ENCODE assay signal across 8 worm cellular contexts in genomic region chrX:10332035-10332614, ce11.
A peak's percentile ranks its signal among the peaks of the same experiment; 100 is the strongest.
TF ChIP-seq lines count a peak whose summit lies in the region.

No protein-coding gene starts in this region.

TF ChIP-seq in whole organism, L1 larva, 84 proteins besides CTCF, POLR2A, EP300 and RAD21 (continues in another document):
- no peak for TF ChIP-seq vab-15 (tag; optimal IDR thresholded peaks at IDR 0.05; lab: Kevin White, UChicago)
- peak in 1 of 2 experiments; percentile 38 for TF ChIP-seq mdl-1 (tag; optimal IDR thresholded peaks at IDR 0.05; lab: Kevin White, UChicago)
- peak; percentile 43 for TF ChIP-seq snu-23 (GFP tag; optimal IDR thresholded peaks at IDR 0.05; lab: Kevin White, UChicago)
- peak; percentile 78 for TF ChIP-seq skn-1 (tag; optimal IDR thresholded peaks at IDR 0.05; lab: Kevin White, UChicago)
- peak; percentile 65 for TF ChIP-seq nhr-20 (tag; optimal IDR thresholded peaks at IDR 0.05; lab: Kevin White, UChicago)
- no peak for TF ChIP-seq fkh-8 (tag; optimal IDR thresholded peaks at IDR 0.05; lab: Kevin White, UChicago)
- TF ChIP-seq lsy-2 (tag; optimal IDR thresholded peaks at IDR 0.05; lab: Kevin White, UChicago) = peak in 1 of 2 experiments; percentile 24
- TF ChIP-seq lin-13 (GFP tag; optimal IDR thresholded peaks at IDR 0.05; lab: Kevin White, UChicago) = no peak
- peak; percentile 39 for TF ChIP-seq tbx-2 (tag; optimal IDR thresholded peaks at IDR 0.05; lab: Kevin White, UChicago)
- TF ChIP-seq elt-2 (tag; optimal IDR thresholded peaks at IDR 0.05; lab: Kevin White, UChicago) = peak; percentile 47
- TF ChIP-seq rnt-1 (tag; optimal IDR thresholded peaks at IDR 0.05; lab: Kevin White, UChicago) = peak; percentile 72

TF ChIP-seq in whole organism, L2 larva, 48 proteins besides CTCF, POLR2A, EP300 and RAD21 (continues in another document):
- TF ChIP-seq crh-2 (tag; optimal IDR thresholded peaks at IDR 0.05; lab: Kevin White, UChicago) = peak; percentile 27
- TF ChIP-seq nhr-21 (tag; optimal IDR thresholded peaks at IDR 0.05; lab: Kevin White, UChicago) = peak; percentile 39
- TF ChIP-seq lin-39 (tag; optimal IDR thresholded peaks at IDR 0.05; lab: Kevin White, UChicago) = no peak
- TF ChIP-seq C34F6.9 (tag; optimal IDR thresholded peaks at IDR 0.05; lab: Kevin White, UChicago) = peak; percentile 48
- TF ChIP-seq nhr-11 (tag; optimal IDR thresholded peaks at IDR 0.05; lab: Kevin White, UChicago) = no peak
- no peak for TF ChIP-seq alr-1 (tag; optimal IDR thresholded peaks at IDR 0.05; lab: Kevin White, UChicago)
- no peak for TF ChIP-seq ama-1 (optimal IDR thresholded peaks at IDR 0.05; lab: Kevin White, UChicago)
- TF ChIP-seq blmp-1 (tag; optimal IDR thresholded peaks at IDR 0.05; lab: Kevin White, UChicago; ENCODE audit: insufficient read depth) = peak; percentile 26
- TF ChIP-seq gmeb-1 (tag; optimal IDR thresholded peaks at IDR 0.05; lab: Kevin White, UChicago) = no peak
- TF ChIP-seq mab-5 (tag; optimal IDR thresholded peaks at IDR 0.05; lab: Kevin White, UChicago) = no peak
- peak in 1 of 2 experiments; percentile 37 for TF ChIP-seq lsy-2 (tag; optimal IDR thresholded peaks at IDR 0.05; lab: Kevin White, UChicago)
- peak; percentile 40 for TF ChIP-seq fos-1 (tag; optimal IDR thresholded peaks at IDR 0.05; lab: Kevin White, UChicago)

TF ChIP-seq in whole organism, L3 larva, 47 proteins besides CTCF, POLR2A, EP300 and RAD21 (continues in another document):
- TF ChIP-seq sea-2 (GFP tag; optimal IDR thresholded peaks at IDR 0.05; lab: Kevin White, UChicago) (no peak), fkh-2 (tag; optimal IDR thresholded peaks at IDR 0.05; lab: Kevin White, UChicago) (no peak), nhr-43 (tag; optimal IDR thresholded peaks at IDR 0.05; lab: Kevin White, UChicago; ENCODE audit: poor library complexity, severe bottlenecking) (peak; percentile 31), nhr-76 (tag; optimal IDR thresholded peaks at IDR 0.05; lab: Kevin White, UChicago) (no peak), ceh-9 (tag; optimal IDR thresholded peaks at IDR 0.05; lab: Kevin White, UChicago) (no peak), nhr-23 (tag; optimal IDR thresholded peaks at IDR 0.05; lab: Kevin White, UChicago) (peak; percentile 70), ztf-11 (tag; optimal IDR thresholded peaks at IDR 0.05; lab: Kevin White, UChicago) (no peak), nhr-28 (tag; optimal IDR thresholded peaks at IDR 0.05; lab: Kevin White, UChicago) (no peak), zag-1 (tag; optimal IDR thresholded peaks at IDR 0.05; lab: Kevin White, UChicago) (no peak), lin-15B (tag; optimal IDR thresholded peaks at IDR 0.05; lab: Kevin White, UChicago) (no peak), pqm-1 (tag; optimal IDR thresholded peaks at IDR 0.05; lab: Kevin White, UChicago) (peak; percentile 63), ceh-82 (tag; optimal IDR thresholded peaks at IDR 0.05; lab: Kevin White, UChicago) (no peak)

TF ChIP-seq in whole organism, L4 larva, 104 proteins besides CTCF, POLR2A, EP300 and RAD21 (continues in another document):
- TF ChIP-seq spr-1 (tag; optimal IDR thresholded peaks at IDR 0.05; lab: Kevin White, UChicago) = peak; percentile 12
- no peak for TF ChIP-seq nhr-77 (tag; optimal IDR thresholded peaks at IDR 0.05; lab: Kevin White, UChicago)
- peak; percentile 46 for TF ChIP-seq nhr-11 (tag; optimal IDR thresholded peaks at IDR 0.05; lab: Kevin White, UChicago)
- TF ChIP-seq lin-39 (tag; optimal IDR thresholded peaks at IDR 0.05; lab: Kevin White, UChicago) = no peak
- TF ChIP-seq nhr-42 (GFP tag; IDR thresholded peaks at IDR 0.05; lab: Robert Waterston, UW) = no peak
- peak; percentile 56 for TF ChIP-seq pqm-1 (tag; optimal IDR thresholded peaks at IDR 0.05; lab: Kevin White, UChicago)
- 0 out of 2 replicates have a peak, but pooled peaks have one; percentile 17 for TF ChIP-seq hmg-1.1 (GFP tag; IDR thresholded peaks at IDR 0.05; lab: Robert Waterston, UW)
- peak; percentile 38 for TF ChIP-seq mep-1 (tag; optimal IDR thresholded peaks at IDR 0.05; lab: Kevin White, UChicago)
- peak; percentile 80 for TF ChIP-seq nhr-48 (tag; optimal IDR thresholded peaks at IDR 0.05; lab: Kevin White, UChicago)
- TF ChIP-seq mdl-1 (tag; optimal IDR thresholded peaks at IDR 0.05; lab: Kevin White, UChicago) = peak; percentile 77 to 88
- peak in 1 of 2 experiments; percentile 38 for TF ChIP-seq unc-62 (GFP tag; optimal IDR thresholded peaks at IDR 0.05 in 1 of 2; lab: Kevin White, UChicago)
- no peak for TF ChIP-seq unc-62 (tag; optimal IDR thresholded peaks at IDR 0.05; lab: Kevin White, UChicago)

TF ChIP-seq in whole organism, late embryonic, 69 proteins besides CTCF, POLR2A, EP300 and RAD21 (continues in another document):
- TF ChIP-seq rnt-1 (tag; optimal IDR thresholded peaks at IDR 0.05; lab: Kevin White, UChicago) (peak; percentile 24), tbx-2 (tag; optimal IDR thresholded peaks at IDR 0.05; lab: Kevin White, UChicago) (peak; percentile 20), ceh-2 (tag; optimal IDR thresholded peaks at IDR 0.05; lab: Kevin White, UChicago) (no peak), unc-42 (tag; optimal IDR thresholded peaks at IDR 0.05; lab: Kevin White, UChicago) (peak; percentile 39), npax-4 (tag; optimal IDR thresholded peaks at IDR 0.05; lab: Kevin White, UChicago) (no peak), sdc-2 (tag; optimal IDR thresholded peaks at IDR 0.05; lab: Kevin White, UChicago) (no peak), mec-3 (tag; optimal IDR thresholded peaks at IDR 0.05; lab: Kevin White, UChicago; ENCODE audit: borderline replicate concordance) (no peak), tbx-7 (tag; optimal IDR thresholded peaks at IDR 0.05; lab: Kevin White, UChicago) (no peak), ceh-18 (tag; optimal IDR thresholded peaks at IDR 0.05; lab: Kevin White, UChicago) (peak; percentile 5), ceh-34 (tag; optimal IDR thresholded peaks at IDR 0.05; lab: Kevin White, UChicago) (peak; percentile 0), ceh-31 (tag; optimal IDR thresholded peaks at IDR 0.05; lab: Kevin White, UChicago) (peak; percentile 41), syd-9 (tag; optimal IDR thresholded peaks at IDR 0.05; lab: Kevin White, UChicago) (peak; percentile 10)

TF ChIP-seq in whole organism, midembryonic, 9 proteins besides CTCF, POLR2A, EP300 and RAD21:
- TF ChIP-seq ztf-29 (GFP tag; IDR thresholded peaks at IDR 0.05; lab: Robert Waterston, UW) = no peak
- TF ChIP-seq cog-1 (tag; optimal IDR thresholded peaks at IDR 0.05; lab: Kevin White, UChicago) = peak; percentile 20

TF ChIP-seq in whole organism, mixed stage, embryonic, 35 proteins besides CTCF, POLR2A, EP300 and RAD21:
- peak; percentile 32 for TF ChIP-seq unc-62 (GFP tag; optimal IDR thresholded peaks at IDR 0.05; lab: Kevin White, UChicago)
- TF ChIP-seq mab-5 (tag; optimal IDR thresholded peaks at IDR 0.05; lab: Kevin White, UChicago) = no peak
- TF ChIP-seq ces-1 (GFP tag; optimal IDR thresholded peaks at IDR 0.05; lab: Kevin White, UChicago) = peak; percentile 39
- TF ChIP-seq lin-13 (tag; optimal IDR thresholded peaks at IDR 0.05; lab: Kevin White, UChicago) = no peak
- TF ChIP-seq M03D4.4 (tag; optimal IDR thresholded peaks at IDR 0.05; lab: Kevin White, UChicago) = no peak
- TF ChIP-seq sptf-1 (tag; optimal IDR thresholded peaks at IDR 0.05; lab: Kevin White, UChicago) = no peak
- TF ChIP-seq hlh-1 (tag; optimal IDR thresholded peaks at IDR 0.05; lab: Kevin White, UChicago) = no peak

TF ChIP-seq in whole organism, young adult, 124 proteins besides CTCF, POLR2A, EP300 and RAD21 (continues in another document):
- TF ChIP-seq mcd-1 (GFP tag; IDR thresholded peaks at IDR 0.05; lab: Robert Waterston, UW) (0 out of 2 replicates have a peak, but pooled peaks have one; percentile 7), madf-10 (tag; optimal IDR thresholded peaks at IDR 0.05; lab: Kevin White, UChicago) (no peak), B0019.2 (GFP tag; conservative IDR thresholded peaks at IDR 0.05; lab: Robert Waterston, UW) (no peak), D2030.7 (GFP tag; IDR thresholded peaks at IDR 0.05; lab: Robert Waterston, UW) (no peak), F10E7.11 (tag; optimal IDR thresholded peaks at IDR 0.05; lab: Kevin White, UChicago) (no peak), ceh-27 (GFP tag; optimal IDR thresholded peaks at IDR 0.05; lab: Kevin White, UChicago) (no peak), ztf-18 (tag; optimal IDR thresholded peaks at IDR 0.05; lab: Kevin White, UChicago) (no peak), egrh-3 (GFP tag; IDR thresholded peaks at IDR 0.05; lab: Robert Waterston, UW) (no peak), K12H6.12 (tag; optimal IDR thresholded peaks at IDR 0.05; lab: Kevin White, UChicago) (peak; percentile 22), hmg-1.2 (GFP tag; IDR thresholded peaks at IDR 0.05; lab: Robert Waterston, UW) (no peak), ccch-3 (GFP tag; optimal IDR thresholded peaks at IDR 0.05; lab: Kevin White, UChicago) (no peak), lin-54 (GFP tag; optimal IDR thresholded peaks at IDR 0.05; lab: Kevin White, UChicago) (no peak), mel-28 (tag; optimal IDR thresholded peaks at IDR 0.05; lab: Kevin White, UChicago; ENCODE audit: borderline replicate concordance) (no peak), snpc-1.1 (tag; optimal IDR thresholded peaks at IDR 0.05; lab: Kevin White, UChicago; ENCODE audit: insufficient read depth) (no peak), aptf-2 (GFP tag; conservative IDR thresholded peaks at IDR 0.05; lab: Robert Waterston, UW) (no peak), K11D2.4 (GFP tag; IDR thresholded peaks at IDR 0.05; lab: Robert Waterston, UW) (peak; percentile 38; the same call in 1 of the 2 replicates), ets-4 (GFP tag; optimal IDR thresholded peaks at IDR 0.05; lab: Kevin White, UChicago) (no peak), T07F8.4 (tag; optimal IDR thresholded peaks at IDR 0.05; lab: Kevin White, UChicago) (no peak), F22D6.2 (tag; optimal IDR thresholded peaks at IDR 0.05; lab: Kevin White, UChicago) (peak; percentile 4), zfh-2 (GFP tag; conservative IDR thresholded peaks at IDR 0.05; lab: Robert Waterston, UW) (peak; percentile 78), nfya-1 (tag; optimal IDR thresholded peaks at IDR 0.05; lab: Kevin White, UChicago; ENCODE audit: borderline replicate concordance, insufficient read depth) (no peak), let-607 (tag; optimal IDR thresholded peaks at IDR 0.05; lab: Kevin White, UChicago) (peak in 1 of 2 experiments; percentile 3), lsy-27 (tag; optimal IDR thresholded peaks at IDR 0.05; lab: Kevin White, UChicago; ENCODE audit: borderline replicate concordance, insufficient read depth) (no peak), snpc-3.4 (tag; optimal IDR thresholded peaks at IDR 0.05; lab: Kevin White, UChicago) (no peak), atf-7 (tag; optimal IDR thresholded peaks at IDR 0.05; lab: Kevin White, UChicago) (peak; percentile 48), nhr-80 (tag; optimal IDR thresholded peaks at IDR 0.05; lab: Kevin White, UChicago) (peak; percentile 81), B0336.3 (GFP tag; IDR thresholded peaks at IDR 0.05; lab: Robert Waterston, UW) (peak; percentile 31; the same call in 1 of the 2 replicates), ceh-91 (GFP tag; IDR thresholded peaks at IDR 0.05; lab: Robert Waterston, UW) (no peak), nhr-120 (GFP tag; IDR thresholded peaks at IDR 0.05; lab: Robert Waterston, UW) (no peak), ztf-22 (GFP tag; optimal IDR thresholded peaks at IDR 0.05; lab: Kevin White, UChicago) (no peak)
